Worm (Caenorhabditis elegans) whole organism, L4/young adult: ENCODE results near the gene F59A6.12.

Experiments
- W03F9.2 ChIP-seq: fragments of 150-350 bp; optimal IDR thresholded peaks from 2 replicates; lab custom pipeline; 2014; ENCODE audit warnings: missing biosample characterization, missing genetic modification characterization
- dao-5 ChIP-seq: sonication (generic microtip); optimal IDR thresholded peaks from 2 replicates; lab custom pipeline; 2016; ENCODE audit warnings: missing genotype, missing genetic modification characterization, moderate library complexity, missing compliant biosample characterization
- him-1 ChIP-seq: sonication (generic microtip); optimal IDR thresholded peaks from 2 replicates; lab custom pipeline; 2016; ENCODE audit warnings: missing genotype, missing genetic modification reagents, missing genetic modification characterization, missing compliant biosample characterization

F59A6.12 gene

ce11 chrII:4984151-4984550 is 27.7 kb downstream of the F59A6.12 start:
- no peak for TF ChIP-seq him-1
- no peak for TF ChIP-seq dao-5
- TF ChIP-seq W03F9.2 (tag; lab: Kevin White, UChicago) = no peak

ce11 chrII:4981682-4982404 is 30.0 kb downstream of the F59A6.12 start:
- TF ChIP-seq W03F9.2 (tag; lab: Kevin White, UChicago) = no peak
- TF ChIP-seq dao-5 = no peak
- no peak for TF ChIP-seq him-1

- no peak for TF ChIP-seq W03F9.2 (tag; lab: Kevin White, UChicago)
- TF ChIP-seq dao-5 = no peak
- TF ChIP-seq him-1 = no peak
Measured at ce11 chrII:4975311-4975710, 36.6 kb downstream of the F59A6.12 start.

ce11 chrII:4974448-4974951 is 37.4 kb downstream of the F59A6.12 start:
- TF ChIP-seq dao-5 (no peak), W03F9.2 (tag; lab: Kevin White, UChicago) (no peak), him-1 (no peak)

- TF ChIP-seq him-1 = no peak
- TF ChIP-seq W03F9.2 (tag; lab: Kevin White, UChicago) = no peak
- TF ChIP-seq dao-5 = no peak
Measured at ce11 chrII:4968863-4969262, 43.0 kb downstream of the F59A6.12 start, which contains the start of gene shc-2. TSS of gene shc-2 (plus strand) at chrII:4969163.

- TF ChIP-seq dao-5 (no peak), him-1 (no peak), W03F9.2 (tag; lab: Kevin White, UChicago) (no peak)
Measured at ce11 chrII:4967636-4968035, 44.2 kb downstream of the F59A6.12 start.

- TF ChIP-seq W03F9.2 (tag; lab: Kevin White, UChicago) = no peak
- TF ChIP-seq dao-5 = no peak
- no peak for TF ChIP-seq him-1
Measured at ce11 chrII:4966576-4966975, 45.3 kb downstream of the F59A6.12 start.
